Fruit fly (Drosophila melanogaster) whole organism: ENCODE measurements around the gene sti.

Experiments used
- CG8478 ChIP-seq: fragments of >200 bp; optimal IDR thresholded peaks from 2 replicates; lab custom pipeline; 2018; ENCODE audit warnings: inconsistent platforms
- Dll ChIP-seq: fragments of >200 bp; optimal IDR thresholded peaks from 2 replicates; lab custom pipeline; 2017
- EcR ChIP-seq, 2 experiments: fragments of >200 bp; optimal IDR thresholded peaks; 2 replicates each; lab custom pipeline; 2017; ENCODE audit warnings: missing biosample characterization in 2 of 2, missing genetic modification characterization in 2 of 2, missing genetic modification reagents in 2 of 2
- pan ChIP-seq: fragments of >200 bp; optimal IDR thresholded peaks from 2 replicates; lab custom pipeline; 2017
- psq ChIP-seq: fragments of >200 bp; optimal IDR thresholded peaks from 2 replicates; lab custom pipeline; 2017
- usp ChIP-seq: fragments of >200 bp; optimal IDR thresholded peaks from 2 replicates; lab custom pipeline; 2017; ENCODE audit warnings: missing biosample characterization, missing genetic modification characterization, mixed read lengths

dm6 chr3L:12533392-12534070 is 18.9 kb upstream of the sti start, which contains the start of the genes Tsf2 and CG34242:
- TF ChIP-seq usp (GFP tag; lab: Kevin White, UChicago): no peak
- no peak for TF ChIP-seq CG8478 (lab: Kevin White, UChicago)
- no peak for TF ChIP-seq psq
- no peak for TF ChIP-seq pan (lab: Kevin White, UChicago)
- TF ChIP-seq EcR (GFP tag; optimal IDR thresholded peaks at IDR 0.05; lab: Kevin White, UChicago): no peak
- TF ChIP-seq Dll (lab: Kevin White, UChicago): no peak
